Worm (Caenorhabditis elegans) whole organism, early embryonic: ENCODE measurements around the gene F25B5.6.

Experiments
- B0310.2 ChIP-seq: sonication (generic microtip); optimal IDR thresholded peaks from 2 replicates; lab custom pipeline; 2016; ENCODE audit warnings: mild to moderate bottlenecking, missing genetic modification characterization, missing compliant biosample characterization
- F13C5.2 ChIP-seq: sonication (generic microtip); optimal IDR thresholded peaks from 2 replicates; lab custom pipeline; 2017; ENCODE audit warnings: mild to moderate bottlenecking, missing genetic modification characterization, inconsistent platforms, missing compliant biosample characterization
- aly-1 ChIP-seq: sonication (generic microtip); optimal IDR thresholded peaks from 2 replicates; lab custom pipeline; 2016; ENCODE audit warnings: missing genetic modification characterization, missing compliant biosample characterization
- ama-1 ChIP-seq: fragments of 150-350 bp; optimal IDR thresholded peaks from 2 replicates; lab custom pipeline; 2014
- ceh-13 ChIP-seq: fragments of 200-800 bp; sonication (Bioruptor generic); optimal IDR thresholded peaks from 2 replicates; lab custom pipeline; 2018; ENCODE audit warnings: mild to moderate bottlenecking, missing genetic modification characterization, missing compliant biosample characterization
- ceh-36 ChIP-seq: sonication (generic microtip); optimal IDR thresholded peaks from 2 replicates; lab custom pipeline; 2016; ENCODE audit warnings: missing genetic modification characterization, inconsistent platforms, missing compliant biosample characterization
- ets-7 ChIP-seq: sonication (generic microtip); optimal IDR thresholded peaks from 2 replicates; lab custom pipeline; 2016; ENCODE audit warnings: missing genotype, missing genetic modification characterization, missing compliant biosample characterization
- flt-1 ChIP-seq: fragments of 200-800 bp; sonication (Bioruptor generic); IDR thresholded peaks from 2 replicates; pipeline ENCODE4 v1.3.6; 2022; ENCODE audit warnings: missing genetic modification characterization, missing compliant biosample characterization
- hmbx-1 ChIP-seq: sonication (generic microtip); optimal IDR thresholded peaks from 2 replicates; lab custom pipeline; 2016; ENCODE audit warnings: mild to moderate bottlenecking, missing genetic modification characterization, missing compliant biosample characterization
- hmg-4 ChIP-seq: fragments of 200-800 bp; sonication (Bioruptor generic); optimal IDR thresholded peaks from 2 replicates; lab custom pipeline; 2018; ENCODE audit warnings: mild to moderate bottlenecking, missing genetic modification characterization, missing compliant biosample characterization
- hnd-1 ChIP-seq: sonication (generic microtip); optimal IDR thresholded peaks from 2 replicates; lab custom pipeline; 2016; ENCODE audit warnings: missing genetic modification characterization, missing compliant biosample characterization
- pes-1 ChIP-seq: fragments of 200-800 bp; sonication (Bioruptor generic); IDR thresholded peaks from 2 replicates; pipeline ENCODE4 v1.3.6; 2022; ENCODE audit warnings: missing genetic modification reagents, missing genetic modification characterization, missing compliant biosample characterization
- scrt-1 ChIP-seq: fragments of 200-800 bp; sonication (Bioruptor generic); IDR thresholded peaks from 2 replicates; pipeline ENCODE4 v1.3.6; 2022; ENCODE audit warnings: missing genetic modification characterization, missing compliant biosample characterization
- sea-1 ChIP-seq: fragments of 200-800 bp; sonication (Bioruptor generic); conservative IDR thresholded peaks from 2 replicates; pipeline ENCODE4 v1.3.6; 2022; ENCODE audit warnings: missing genetic modification characterization, missing compliant biosample characterization
- tbx-11 ChIP-seq: fragments of 200-800 bp; sonication (Bioruptor generic); IDR thresholded peaks from 2 replicates; pipeline ENCODE4 v1.3.6; 2022; ENCODE audit warnings: missing genetic modification characterization, missing compliant biosample characterization
- tbx-37 ChIP-seq: fragments of 200-800 bp; sonication (Bioruptor generic); conservative IDR thresholded peaks from 2 replicates; pipeline ENCODE4 v1.3.6; 2022; ENCODE audit warnings: missing genetic modification reagents, missing genetic modification characterization, missing compliant biosample characterization
- tra-4 ChIP-seq: sonication (generic microtip); optimal IDR thresholded peaks from 2 replicates; lab custom pipeline; 2017; ENCODE audit warnings: missing genetic modification characterization, missing compliant biosample characterization

F25B5.6 gene

ce11 chrIII:5980274-5980918 is 31.9 kb upstream of the F25B5.6 start:
- TF ChIP-seq sea-1 (GFP tag; lab: Robert Waterston, UW) = no peak
- peak; percentile 18 for TF ChIP-seq hmg-4

ce11 chrIII:5976021-5976420 is 27.5 kb upstream of the F25B5.6 start:
- TF ChIP-seq B0310.2 (tag; lab: Kevin White, UChicago) = no peak
- no peak for TF ChIP-seq tbx-37 (GFP tag; lab: Robert Waterston, UW)
- no peak for TF ChIP-seq aly-1 (tag; lab: Kevin White, UChicago)
- no peak for TF ChIP-seq hnd-1 (tag; lab: Kevin White, UChicago)
- no peak for TF ChIP-seq ets-7 (tag; lab: Kevin White, UChicago)
- TF ChIP-seq hmbx-1 (tag; lab: Kevin White, UChicago) = no peak
- no peak for TF ChIP-seq ama-1 (lab: Kevin White, UChicago)

ce11 chrIII:5975005-5975730 is 26.6 kb upstream of the F25B5.6 start, which contains the start of gene mlp-1:
Gene mlp-1 (minus strand): TSS chrIII:5975055.
- no peak for TF ChIP-seq ceh-36 (tag; lab: Kevin White, UChicago)
- no peak for TF ChIP-seq B0310.2 (tag; lab: Kevin White, UChicago)
- TF ChIP-seq ets-7 (tag; lab: Kevin White, UChicago) = no peak
- no peak for TF ChIP-seq hmg-4
- TF ChIP-seq ama-1 (lab: Kevin White, UChicago) = no peak

- TF ChIP-seq hnd-1 (tag; lab: Kevin White, UChicago) (no peak), tbx-37 (GFP tag; lab: Robert Waterston, UW) (no peak), ceh-36 (tag; lab: Kevin White, UChicago) (no peak), hmg-4 (no peak), tbx-11 (GFP tag; lab: Robert Waterston, UW) (no peak), pes-1 (GFP tag; lab: Robert Waterston, UW) (no peak), aly-1 (tag; lab: Kevin White, UChicago) (no peak), ama-1 (lab: Kevin White, UChicago) (no peak), ceh-13 (GFP tag; lab: Kevin White, UChicago) (no peak), B0310.2 (tag; lab: Kevin White, UChicago) (no peak), flt-1 (GFP tag; lab: Robert Waterston, UW) (no peak), tra-4 (tag; lab: Kevin White, UChicago) (no peak), sea-1 (GFP tag; lab: Robert Waterston, UW) (no peak)
Measured at ce11 chrIII:5967640-5968039, 19.1 kb upstream of the F25B5.6 start.

- TF ChIP-seq hnd-1 (tag; lab: Kevin White, UChicago) = no peak
- no peak for TF ChIP-seq tbx-11 (GFP tag; lab: Robert Waterston, UW)
- TF ChIP-seq ets-7 (tag; lab: Kevin White, UChicago) = no peak
- TF ChIP-seq tbx-37 (GFP tag; lab: Robert Waterston, UW) = no peak
- no peak for TF ChIP-seq ceh-36 (tag; lab: Kevin White, UChicago)
- TF ChIP-seq pes-1 (GFP tag; lab: Robert Waterston, UW) = no peak
- TF ChIP-seq hmbx-1 (tag; lab: Kevin White, UChicago) = no peak
- no peak for TF ChIP-seq flt-1 (GFP tag; lab: Robert Waterston, UW)
- no peak for TF ChIP-seq ama-1 (lab: Kevin White, UChicago)
- TF ChIP-seq aly-1 (tag; lab: Kevin White, UChicago) = no peak
Measured at ce11 chrIII:5965839-5966463, 17.4 kb upstream of the F25B5.6 start, which contains the start of gene dct-6. Gene dct-6 (plus strand): TSS chrIII:5966413.

- TF ChIP-seq tbx-37 (GFP tag; lab: Robert Waterston, UW) = no peak
- no peak for TF ChIP-seq scrt-1 (GFP tag; lab: Robert Waterston, UW)
- TF ChIP-seq tra-4 (tag; lab: Kevin White, UChicago) = no peak
- TF ChIP-seq hnd-1 (tag; lab: Kevin White, UChicago) = no peak
- TF ChIP-seq hmbx-1 (tag; lab: Kevin White, UChicago) = no peak
- TF ChIP-seq ama-1 (lab: Kevin White, UChicago) = no peak
- no peak for TF ChIP-seq flt-1 (GFP tag; lab: Robert Waterston, UW)
- TF ChIP-seq ceh-36 (tag; lab: Kevin White, UChicago) = no peak
- no peak for TF ChIP-seq B0310.2 (tag; lab: Kevin White, UChicago)
- TF ChIP-seq tbx-11 (GFP tag; lab: Robert Waterston, UW) = no peak
- no peak for TF ChIP-seq ets-7 (tag; lab: Kevin White, UChicago)
- no peak for TF ChIP-seq pes-1 (GFP tag; lab: Robert Waterston, UW)
- TF ChIP-seq hmg-4 = no peak
- TF ChIP-seq aly-1 (tag; lab: Kevin White, UChicago) = no peak
- no peak for TF ChIP-seq F13C5.2 (tag; lab: Kevin White, UChicago)
- TF ChIP-seq ceh-13 (GFP tag; lab: Kevin White, UChicago) = no peak
Measured at ce11 chrIII:5965368-5965767, 16.8 kb upstream of the F25B5.6 start.

- no peak for TF ChIP-seq aly-1 (tag; lab: Kevin White, UChicago)
- no peak for TF ChIP-seq ama-1 (lab: Kevin White, UChicago)
- no peak for TF ChIP-seq flt-1 (GFP tag; lab: Robert Waterston, UW)
- no peak for TF ChIP-seq scrt-1 (GFP tag; lab: Robert Waterston, UW)
- no peak for TF ChIP-seq tbx-37 (GFP tag; lab: Robert Waterston, UW)
- TF ChIP-seq tra-4 (tag; lab: Kevin White, UChicago) = no peak
- no peak for TF ChIP-seq tbx-11 (GFP tag; lab: Robert Waterston, UW)
- TF ChIP-seq ets-7 (tag; lab: Kevin White, UChicago) = no peak
- TF ChIP-seq hmg-4 = no peak
- no peak for TF ChIP-seq F13C5.2 (tag; lab: Kevin White, UChicago)
- no peak for TF ChIP-seq sea-1 (GFP tag; lab: Robert Waterston, UW)
- TF ChIP-seq ceh-13 (GFP tag; lab: Kevin White, UChicago) = no peak
- TF ChIP-seq ceh-36 (tag; lab: Kevin White, UChicago) = no peak
Measured at ce11 chrIII:5964058-5964632, 15.6 kb upstream of the F25B5.6 start.
